Fruit fly (Drosophila melanogaster) whole organism, embryonic: Measurements from ENCODE around the gene CG10710.
A peak's percentile ranks its signal among the peaks of the same experiment; 100 is the strongest.

Experiments used
- Antp ChIP-seq: fragments of 200-800 bp; sonication (Bioruptor generic); optimal IDR thresholded peaks from 3 replicates; lab custom pipeline; 2016; ENCODE audit warnings: missing biosample characterization, missing genetic modification characterization
- Awh ChIP-seq: fragments of 200-800 bp; sonication (Bioruptor generic); IDR thresholded peaks from 2 replicates; pipeline ENCODE4, ENCODE4 v1.3.6; 2022; ENCODE audit warnings: missing biosample characterization, missing genetic modification characterization
- B-H1 ChIP-seq: fragments of 200-800 bp; sonication (Bioruptor generic); IDR thresholded peaks from 3 replicates; pipeline ENCODE4 v1.3.6; 2022; ENCODE audit warnings: missing biosample characterization, missing genetic modification characterization
- BEAF-32 ChIP-seq: fragments of 200-800 bp; sonication (Bioruptor generic); optimal IDR thresholded peaks from 3 replicates; lab custom pipeline; 2017; ENCODE audit warnings: missing biosample characterization, missing genetic modification characterization, mild to moderate bottlenecking, moderate library complexity, missing genetic modification reagents
- CG10209 ChIP-seq: fragments of 200-800 bp; sonication (Bioruptor generic); optimal IDR thresholded peaks from 3 replicates; lab custom pipeline; 2017; ENCODE audit warnings: missing biosample characterization, mild to moderate bottlenecking, missing genetic modification characterization, missing genetic modification reagents
- CG10654 ChIP-seq: fragments of 200-800 bp; sonication (Bioruptor generic); optimal IDR thresholded peaks from 2 replicates; lab custom pipeline; 2016; ENCODE audit warnings: missing biosample characterization, missing genetic modification characterization
- CG11456 ChIP-seq: fragments of 200-800 bp; sonication (Bioruptor generic); IDR thresholded peaks from 3 replicates; pipeline ENCODE4 v1.3.6; 2022; ENCODE audit warnings: missing biosample characterization, missing genetic modification characterization
- CG12391 ChIP-seq: fragments of 200-800 bp; sonication (Bioruptor generic); optimal IDR thresholded peaks from 3 replicates; lab custom pipeline; 2018; ENCODE audit warnings: missing biosample characterization, mild to moderate bottlenecking, missing genetic modification characterization, moderate library complexity
- CG12659 ChIP-seq: fragments of 200-800 bp; sonication (Bioruptor generic); optimal IDR thresholded peaks from 3 replicates; lab custom pipeline; 2017; ENCODE audit warnings: mild to moderate bottlenecking, missing biosample characterization, missing genetic modification reagents, missing genetic modification characterization
- CG14710 ChIP-seq: fragments of 200-800 bp; sonication (Bioruptor generic); optimal IDR thresholded peaks from 3 replicates; lab custom pipeline; 2019; ENCODE audit warnings: missing biosample characterization, mild to moderate bottlenecking, missing genetic modification characterization, moderate library complexity
- CG1529 ChIP-seq: fragments of 200-800 bp; sonication (Bioruptor generic); optimal IDR thresholded peaks from 3 replicates; lab custom pipeline; 2018; ENCODE audit warnings: missing biosample characterization, missing genetic modification characterization
- CG1647 ChIP-seq: fragments of 200-800 bp; sonication (Bioruptor generic); optimal IDR thresholded peaks from 3 replicates; lab custom pipeline; 2016; ENCODE audit warnings: missing biosample characterization, missing genetic modification characterization
- CG34376 ChIP-seq: fragments of 200-800 bp; sonication (Bioruptor generic); optimal IDR thresholded peaks from 2 replicates; lab custom pipeline; 2018; ENCODE audit warnings: missing biosample characterization, mild to moderate bottlenecking, missing genetic modification characterization
- CG3726 ChIP-seq: fragments of 200-800 bp; sonication (Bioruptor generic); IDR thresholded peaks from 3 replicates; pipeline ENCODE4, ENCODE4 v1.3.6; 2022; ENCODE audit warnings: missing biosample characterization, missing genetic modification characterization
- CG6272 ChIP-seq: fragments of 200-800 bp; sonication (Bioruptor generic); IDR thresholded peaks from 2 replicates; pipeline ENCODE4 v1.3.6; 2022; ENCODE audit warnings: missing biosample characterization, missing genetic modification characterization
- CG6654 ChIP-seq: fragments of 200-800 bp; sonication (Bioruptor generic); optimal IDR thresholded peaks from 2 replicates; lab custom pipeline; 2017; ENCODE audit warnings: missing biosample characterization, mild to moderate bottlenecking, missing genetic modification characterization
- CG6683 ChIP-seq: fragments of 200-800 bp; sonication (Bioruptor generic); optimal IDR thresholded peaks from 2 replicates; lab custom pipeline; 2017; ENCODE audit warnings: missing biosample characterization, mild to moderate bottlenecking, missing genetic modification characterization, missing genetic modification reagents
- CG6765 ChIP-seq: fragments of 200-800 bp; sonication (Bioruptor generic); optimal IDR thresholded peaks from 3 replicates; lab custom pipeline; 2017; ENCODE audit warnings: missing biosample characterization, mild to moderate bottlenecking, missing genetic modification characterization
- CG6813 ChIP-seq: fragments of 200-800 bp; sonication (Bioruptor generic); optimal IDR thresholded peaks from 2 replicates; lab custom pipeline; 2017; ENCODE audit warnings: missing biosample characterization, missing genetic modification characterization, mild to moderate bottlenecking, moderate library complexity, missing genetic modification reagents
- CG6854 ChIP-seq: fragments of 200-800 bp; sonication (Bioruptor generic); optimal IDR thresholded peaks from 3 replicates; lab custom pipeline; 2017; ENCODE audit warnings: missing biosample characterization, mild to moderate bottlenecking, missing genetic modification characterization
- CG7786 ChIP-seq: fragments of 200-800 bp; sonication (Bioruptor generic); optimal IDR thresholded peaks from 2 replicates; lab custom pipeline; 2016; ENCODE audit warnings: missing biosample characterization, missing genetic modification characterization
- E2f2 ChIP-seq: fragments of 200-800 bp; sonication (Bioruptor generic); IDR thresholded peaks from 2 replicates; pipeline ENCODE4 v1.3.6; 2022; ENCODE audit warnings: missing biosample characterization, missing genetic modification characterization
- Ets65A ChIP-seq: fragments of 200-800 bp; sonication (Bioruptor generic); peaks from one replicate; lab custom pipeline; 2016; ENCODE audit warnings: missing biosample characterization, missing genetic modification characterization
- Gsc ChIP-seq: fragments of 200-800 bp; sonication (Bioruptor generic); IDR thresholded peaks from 2 replicates; pipeline ENCODE4 v1.3.6; 2022; ENCODE audit warnings: missing biosample characterization, missing genetic modification characterization
- Hand ChIP-seq: fragments of 200-800 bp; sonication (Bioruptor generic); optimal IDR thresholded peaks from 2 replicates; lab custom pipeline; 2017; ENCODE audit warnings: mild to moderate bottlenecking, missing biosample characterization, missing genetic modification reagents, missing genetic modification characterization
- Hr51 ChIP-seq, 2 experiments: fragments of 200-800 bp; sonication (Bioruptor generic); optimal IDR thresholded peaks; 2 replicates in 1 of 2; 3 replicates in 1 of 2; lab custom pipeline; 2016 to 2018; ENCODE audit warnings: missing biosample characterization in 2 of 2, missing genetic modification characterization in 2 of 2, mild to moderate bottlenecking in 1 of 2, moderate library complexity in 1 of 2
- Lim3 ChIP-seq: fragments of 200-800 bp; sonication (Bioruptor generic); IDR thresholded peaks from 2 replicates; pipeline ENCODE4 v1.3.6; 2022; ENCODE audit warnings: missing biosample characterization, missing genetic modification characterization
- Mes4 ChIP-seq: fragments of 200-800 bp; sonication (Bioruptor generic); optimal IDR thresholded peaks from 2 replicates; lab custom pipeline; 2016; ENCODE audit warnings: missing biosample characterization, missing genetic modification characterization
- Nf-YA ChIP-seq: fragments of 200-800 bp; sonication (Bioruptor generic); IDR thresholded peaks from 2 replicates; pipeline ENCODE4 v1.3.6; 2022; ENCODE audit warnings: missing biosample characterization, missing genetic modification characterization
- Scr ChIP-seq: fragments of 200-800 bp; sonication (Bioruptor generic); IDR thresholded peaks from 2 replicates; pipeline ENCODE4 v1.3.6; 2022; ENCODE audit warnings: missing biosample characterization, missing genetic modification characterization; ENCODE audit not compliant: partially characterized antibody
- Taf1 ChIP-seq: fragments of 200-800 bp; sonication (Bioruptor generic); IDR thresholded peaks from 2 replicates; pipeline ENCODE4 v1.3.6; 2022; ENCODE audit warnings: missing biosample characterization, missing genetic modification characterization
- al ChIP-seq: fragments of 200-800 bp; sonication (Bioruptor generic); IDR thresholded peaks from 2 replicates; pipeline ENCODE4 v1.3.6; 2022; ENCODE audit warnings: missing biosample characterization, missing genetic modification characterization
- ase ChIP-seq: fragments of 200-800 bp; sonication (Bioruptor generic); IDR thresholded peaks from 3 replicates; pipeline ENCODE4 v1.3.6; 2022; ENCODE audit warnings: missing biosample characterization, missing genetic modification characterization
- corto ChIP-seq: fragments of 200-800 bp; sonication (Bioruptor generic); optimal IDR thresholded peaks from 2 replicates; lab custom pipeline; 2016; ENCODE audit warnings: missing biosample characterization, mild to moderate bottlenecking, missing genetic modification characterization, moderate library complexity
- dm ChIP-seq: fragments of 200-800 bp; sonication (Bioruptor generic); optimal IDR thresholded peaks from 3 replicates; lab custom pipeline; 2016; ENCODE audit warnings: missing biosample characterization, missing genetic modification characterization
- exex ChIP-seq: fragments of 200-800 bp; sonication (Bioruptor generic); optimal IDR thresholded peaks from 4 replicates; lab custom pipeline; 2018; ENCODE audit warnings: missing biosample characterization, mild to moderate bottlenecking, missing genetic modification characterization, moderate library complexity
- gem ChIP-seq: fragments of 200-800 bp; sonication (Bioruptor generic); optimal IDR thresholded peaks from 2 replicates; lab custom pipeline; 2019; ENCODE audit warnings: missing biosample characterization, mild to moderate bottlenecking, missing genetic modification characterization, moderate library complexity
- grau ChIP-seq: fragments of 200-800 bp; optimal IDR thresholded peaks from 3 replicates; lab custom pipeline; 2019; ENCODE audit warnings: missing biosample characterization, mild to moderate bottlenecking, missing genetic modification characterization, moderate library complexity
- hkb ChIP-seq, 2 experiments: fragments of 200-800 bp in 1 of 2; fragments of >200 bp in 1 of 2; sonication (Bioruptor generic) in 1 of 2; IDR thresholded peaks in 1 of 2; optimal IDR thresholded peaks in 1 of 2; 2 replicates each; pipeline versions ENCODE4 v1.3.6 to Lab custom; 2017 to 2022; ENCODE audit warnings: missing biosample characterization in 1 of 2, missing genetic modification characterization in 1 of 2
- lilli ChIP-seq: fragments of 200-800 bp; sonication (Bioruptor generic); optimal IDR thresholded peaks from 3 replicates; lab custom pipeline; 2016; ENCODE audit warnings: missing biosample characterization, missing genetic modification characterization
- luna ChIP-seq: fragments of 200-800 bp; sonication (Bioruptor generic); optimal IDR thresholded peaks from 2 replicates; lab custom pipeline; 2016; ENCODE audit warnings: missing biosample characterization, missing genetic modification characterization
- nerfin-1 ChIP-seq: fragments of 200-800 bp; sonication (Bioruptor generic); optimal IDR thresholded peaks from 3 replicates; lab custom pipeline; 2019; ENCODE audit warnings: missing biosample characterization, mild to moderate bottlenecking, missing genetic modification characterization, moderate library complexity
- peb ChIP-seq: fragments of 200-800 bp; sonication (Bioruptor generic); IDR thresholded peaks from 2 replicates; pipeline ENCODE4 v1.3.6; 2022; ENCODE audit warnings: missing biosample characterization, missing genetic modification characterization
- pzg ChIP-seq: fragments of 200-800 bp; sonication (Bioruptor generic); optimal IDR thresholded peaks from 3 replicates; lab custom pipeline; 2018; ENCODE audit warnings: missing biosample characterization, mild to moderate bottlenecking, missing genetic modification characterization, moderate library complexity
- repo ChIP-seq: fragments of 200-800 bp; sonication (Bioruptor generic); optimal IDR thresholded peaks from 2 replicates; lab custom pipeline; 2016; ENCODE audit warnings: missing biosample characterization, missing genetic modification characterization
- sens-2 ChIP-seq: fragments of 200-800 bp; sonication (Bioruptor generic); IDR thresholded peaks from 2 replicates; pipeline ENCODE4 v1.3.6; 2022; ENCODE audit warnings: missing biosample characterization, missing genetic modification characterization
- tin ChIP-seq: fragments of 200-800 bp; sonication (Bioruptor generic); optimal IDR thresholded peaks from 3 replicates; lab custom pipeline; 2016; ENCODE audit warnings: missing biosample characterization, missing genetic modification characterization
- toy ChIP-seq: fragments of 200-800 bp; sonication (Bioruptor generic); IDR thresholded peaks from 2 replicates; pipeline ENCODE4 v1.3.6; 2022; ENCODE audit warnings: missing biosample characterization, missing genetic modification characterization
- trem ChIP-seq: fragments of 200-800 bp; optimal IDR thresholded peaks from 3 replicates; lab custom pipeline; 2019; ENCODE audit warnings: missing biosample characterization, mild to moderate bottlenecking, missing genetic modification characterization, moderate library complexity
- vfl ChIP-seq: fragments of 200-800 bp; sonication (Bioruptor generic); optimal IDR thresholded peaks from 2 replicates; lab custom pipeline; 2016; ENCODE audit warnings: missing biosample characterization, missing genetic modification characterization
- vnd ChIP-seq: fragments of 200-800 bp; sonication (Bioruptor generic); IDR thresholded peaks from 3 replicates; pipeline ENCODE4 v1.3.6; 2022; ENCODE audit warnings: missing biosample characterization, missing genetic modification characterization; ENCODE audit not compliant: partially characterized antibody

CG10710 gene

DNA sequence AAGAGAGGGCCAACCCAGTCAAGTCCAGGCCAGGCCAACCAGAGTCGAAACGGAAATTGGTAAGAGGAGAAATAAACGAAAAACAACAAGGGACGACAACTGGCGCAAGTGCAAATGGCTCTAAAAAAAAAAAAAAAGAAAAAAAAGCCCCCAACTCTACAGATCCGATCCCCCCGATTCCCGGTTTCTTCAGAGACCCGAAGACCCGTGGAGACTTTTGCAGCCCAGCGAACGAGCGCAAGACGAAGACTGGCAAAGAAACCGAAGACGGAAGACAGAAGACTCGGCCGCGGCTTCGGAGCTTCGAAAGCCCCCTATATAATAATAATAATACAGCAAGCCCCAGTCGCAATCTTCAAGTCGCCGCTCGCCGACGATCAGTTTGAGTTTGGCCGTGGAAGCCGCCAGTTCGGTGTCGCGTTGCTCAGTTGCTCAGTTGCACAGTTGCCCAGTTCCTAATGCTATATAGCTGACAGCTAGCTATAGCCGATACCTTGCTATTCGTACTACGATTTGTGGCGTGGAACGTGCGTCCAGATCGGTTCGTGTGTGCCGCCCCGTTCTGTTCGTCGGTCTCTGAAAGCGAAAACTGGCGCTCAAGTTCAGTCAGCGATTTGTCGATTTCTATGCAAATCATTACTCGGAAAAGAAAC is 24.9 kb downstream of the CG10710 start (continued):
- TF ChIP-seq Lim3 (GFP tag; lab: Robert Waterston, UW) (no peak), toy (no peak), CG14710 (no peak), Mes4 (no peak), CG6683 (no peak), repo (GFP tag; lab: Kevin White, UChicago) (no peak), CG6854 (GFP tag; lab: Kevin White, UChicago) (no peak), Nf-YA (GFP tag; lab: Robert Waterston, UW) (no peak), sens-2 (no peak), gem (no peak), luna (no peak), Taf1 (GFP tag; lab: Robert Waterston, UW) (no peak), Gsc (GFP tag; lab: Robert Waterston, UW) (no peak), peb (no peak), vnd (GFP tag; lab: Robert Waterston, UW) (no peak), tin (GFP tag; lab: Kevin White, UChicago) (no peak), B-H1 (GFP tag; lab: Robert Waterston, UW) (no peak), pzg (GFP tag; lab: Kevin White, UChicago) (no peak), Antp (GFP tag; lab: Kevin White, UChicago) (no peak), CG12659 (GFP tag; lab: Kevin White, UChicago) (no peak), CG11456 (GFP tag; lab: Robert Waterston, UW) (no peak), Ets65A (no peak), grau (tag; lab: Kevin White, UChicago) (no peak), Hand (GFP tag; lab: Kevin White, UChicago) (no peak), Hr51 (GFP tag; optimal IDR thresholded peaks at IDR 0.05; lab: Kevin White, UChicago) (no peak), al (GFP tag; lab: Robert Waterston, UW) (no peak), CG6654 (GFP tag; lab: Kevin White, UChicago) (no peak), lilli (GFP tag; lab: Kevin White, UChicago) (no peak), nerfin-1 (no peak), ase (no peak), CG12391 (tag; lab: Kevin White, UChicago) (no peak), CG10209 (GFP tag; lab: Kevin White, UChicago) (no peak), CG10654 (no peak), dm (GFP tag; lab: Kevin White, UChicago) (no peak), hkb (optimal IDR thresholded peaks at IDR 0.05; lab: Kevin White, UChicago) (no peak), hkb (GFP tag; IDR thresholded peaks at IDR 0.05; lab: Robert Waterston, UW) (no peak), E2f2 (no peak), exex (tag; lab: Kevin White, UChicago) (no peak), CG6813 (GFP tag; lab: Kevin White, UChicago) (no peak), trem (tag; lab: Kevin White, UChicago) (no peak), CG34376 (GFP tag; lab: Kevin White, UChicago) (peak; percentile 31), BEAF-32 (GFP tag; lab: Kevin White, UChicago) (no peak), CG1647 (GFP tag; lab: Kevin White, UChicago) (no peak), vfl (GFP tag; lab: Kevin White, UChicago) (no peak), Scr (no peak), CG7786 (GFP tag; lab: Kevin White, UChicago) (no peak), Awh (GFP tag; lab: Robert Waterston, UW) (no peak), CG6765 (GFP tag; lab: Kevin White, UChicago) (no peak), corto (GFP tag; lab: Kevin White, UChicago) (peak; percentile 31), CG3726 (GFP tag; lab: Robert Waterston, UW) (no peak), CG1529 (GFP tag; lab: Kevin White, UChicago) (no peak), CG6272 (GFP tag; lab: Robert Waterston, UW) (no peak)
